In genomic region chrII:10887097-10887496, ce11 we compare ENCODE assay signal across 1 worm cellular context.
TF ChIP-seq lines count a peak whose summit lies in the region.

No protein-coding gene starts in this region.

TF ChIP-seq in whole organism, L1 larva, 84 proteins besides CTCF, POLR2A, EP300 and RAD21 (continued from another document):
- peak; percentile 74 for TF ChIP-seq lin-14 (GFP tag; optimal IDR thresholded peaks at IDR 0.05; lab: Kevin White, UChicago)
- TF ChIP-seq lin-35 (GFP tag; optimal IDR thresholded peaks at IDR 0.05; lab: Kevin White, UChicago): peak in 1 of 2 experiments; percentile 11
- TF ChIP-seq ceh-82 (tag; optimal IDR thresholded peaks at IDR 0.05; lab: Kevin White, UChicago): peak in 1 of 3 experiments; percentile 5
- no peak for TF ChIP-seq tlp-1 (tag; optimal IDR thresholded peaks at IDR 0.05; lab: Kevin White, UChicago)
- peak; percentile 31 for TF ChIP-seq skn-1 (tag; optimal IDR thresholded peaks at IDR 0.05; lab: Kevin White, UChicago)
- no peak for TF ChIP-seq ces-1 (GFP tag; optimal IDR thresholded peaks at IDR 0.05; lab: Kevin White, UChicago)
- TF ChIP-seq grh-1 (GFP tag; IDR thresholded peaks at IDR 0.05; lab: Robert Waterston, UW): no peak
- TF ChIP-seq blmp-1 (tag; optimal IDR thresholded peaks at IDR 0.05; lab: Kevin White, UChicago): peak; percentile 76
